Fruit fly (Drosophila melanogaster): ENCODE data around the gene CG42353.
A peak's percentile ranks its signal among the peaks of the same experiment; 100 is the strongest.

DNA sequence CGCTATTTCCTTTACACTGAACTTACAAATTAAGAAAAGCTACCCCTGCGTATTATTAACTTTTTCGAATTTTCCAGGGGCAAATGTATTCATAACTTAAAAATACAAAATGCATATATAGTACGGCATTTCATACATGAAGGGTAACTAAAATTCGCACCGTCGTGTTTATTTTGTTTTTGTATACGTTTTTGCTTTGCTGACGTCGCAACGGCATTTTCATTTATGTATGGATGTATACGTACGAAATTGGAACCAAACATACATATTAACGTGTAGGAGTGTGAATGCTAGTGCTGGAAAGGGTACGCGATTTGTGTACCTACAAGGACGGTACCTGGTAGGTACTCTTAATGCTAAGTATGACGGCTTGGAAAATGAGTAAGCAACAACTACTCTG is 32.6 kb downstream of the CG42353 start:
- TF ChIP-seq fru (GFP tag; optimal IDR thresholded peaks at IDR 0.05) (peak; percentile 0), br (GFP tag; optimal IDR thresholded peaks at IDR 0.05) (no peak), h (GFP tag; optimal IDR thresholded peaks at IDR 0.05) (peak; percentile 6), psq (GFP tag; optimal IDR thresholded peaks at IDR 0.05) (no peak)
